Worm (Caenorhabditis elegans) whole organism, early embryonic: ENCODE results near the gene oig-8.

Experiments
- F13C5.2 ChIP-seq: sonication (generic microtip); optimal IDR thresholded peaks from 2 replicates; lab custom pipeline; 2017; ENCODE audit warnings: mild to moderate bottlenecking, missing genetic modification characterization, inconsistent platforms, missing compliant biosample characterization
- scrt-1 ChIP-seq: fragments of 200-800 bp; sonication (Bioruptor generic); IDR thresholded peaks from 2 replicates; pipeline ENCODE4 v1.3.6; 2022; ENCODE audit warnings: missing genetic modification characterization, missing compliant biosample characterization

ce11 chrII:6609315-6609842 lies 39.5 kb downstream of the oig-8 start, which contains the start of gene epg-5:
- TF ChIP-seq F13C5.2 (tag; lab: Kevin White, UChicago) (no peak), scrt-1 (GFP tag; lab: Robert Waterston, UW) (no peak)
